Fruit fly (Drosophila melanogaster): ENCODE data around the gene Eip74EF.
A peak's percentile ranks its signal among the peaks of the same experiment; 100 is the strongest.

The Eip74EF gene

dm6 chr3L:17576093-17576885 is 42.8 kb downstream of the Eip74EF start (continued):
- 0 out of 3 replicates have a peak, but pooled peaks have one; percentile 31 for TF ChIP-seq CG34224 (GFP tag; IDR thresholded peaks at IDR 0.05; ENCODE audit: partially characterized antibody)
- no peak for TF ChIP-seq yki (optimal IDR thresholded peaks at IDR 0.05)
- no peak for TF ChIP-seq Nf-YB (GFP tag; optimal IDR thresholded peaks at IDR 0.05)
- TF ChIP-seq otp (GFP tag; IDR thresholded peaks at IDR 0.05), result no peak
- no peak for TF ChIP-seq prd (optimal IDR thresholded peaks at IDR 0.05)
- TF ChIP-seq prd (GFP tag; IDR thresholded peaks at IDR 0.05), result no peak
- no peak for TF ChIP-seq CG17802 (tag; optimal IDR thresholded peaks at IDR 0.05)
- TF ChIP-seq CG12299 (tag; optimal IDR thresholded peaks at IDR 0.05), result no peak
- no peak for TF ChIP-seq D19B (GFP tag; optimal IDR thresholded peaks at IDR 0.05)
- no peak for TF ChIP-seq tx (GFP tag; optimal IDR thresholded peaks at IDR 0.05)
- TF ChIP-seq Nf-YA (GFP tag; IDR thresholded peaks at IDR 0.05), result no peak
- no peak for TF ChIP-seq aop (GFP tag; IDR thresholded peaks at IDR 0.05)
- TF ChIP-seq tio (GFP tag; optimal IDR thresholded peaks at IDR 0.05), result no peak
- no peak for TF ChIP-seq caup (GFP tag; optimal IDR thresholded peaks at IDR 0.05; ENCODE audit: severe bottlenecking)
- TF ChIP-seq Vsx1 (GFP tag; optimal IDR thresholded peaks at IDR 0.05), result no peak
- no peak for TF ChIP-seq hbn (GFP tag; IDR thresholded peaks at IDR 0.05; ENCODE audit: partially characterized antibody)
- peak; percentile 61; the same call in 1 of the 2 replicates for TF ChIP-seq sna (GFP tag; IDR thresholded peaks at IDR 0.05; ENCODE audit: partially characterized antibody)
- TF ChIP-seq gro (GFP tag; optimal IDR thresholded peaks at IDR 0.05), result no peak
- no peak for TF ChIP-seq CG6654 (GFP tag; optimal IDR thresholded peaks at IDR 0.05)
- TF ChIP-seq sima (GFP tag; optimal IDR thresholded peaks at IDR 0.05), result no peak
- TF ChIP-seq pnt (GFP tag; optimal IDR thresholded peaks at IDR 0.05), result no peak
- TF ChIP-seq Deaf1 (tag; optimal IDR thresholded peaks at IDR 0.05), result peak; percentile 52
- TF ChIP-seq Bgb (GFP tag; IDR thresholded peaks at IDR 0.05; ENCODE audit: partially characterized antibody), result no peak
- TF ChIP-seq CG2889 (GFP tag; IDR thresholded peaks at IDR 0.05), result no peak
- TF ChIP-seq CG10321 (GFP tag; IDR thresholded peaks at IDR 0.05), result no peak
- TF ChIP-seq ash1 (GFP tag; optimal IDR thresholded peaks at IDR 0.05), result no peak
- no peak for TF ChIP-seq CG8089 (GFP tag; optimal IDR thresholded peaks at IDR 0.05)
- TF ChIP-seq Ssrp (tag; optimal IDR thresholded peaks at IDR 0.05), result no peak
- no peak for TF ChIP-seq CkIIα-i1 (GFP tag; IDR thresholded peaks at IDR 0.05)
- no peak for TF ChIP-seq CG13894 (tag; optimal IDR thresholded peaks at IDR 0.05)
- TF ChIP-seq CG14014 (GFP tag; IDR thresholded peaks at IDR 0.05), result no peak
- TF ChIP-seq CG7357 (GFP tag; IDR thresholded peaks at IDR 0.05), result no peak
- peak; percentile 95 for TF ChIP-seq CG8478 (optimal IDR thresholded peaks at IDR 0.05)
- no peak for TF ChIP-seq tup (GFP tag; optimal IDR thresholded peaks at IDR 0.05)
- TF ChIP-seq exex (tag; optimal IDR thresholded peaks at IDR 0.05), result no peak
- TF ChIP-seq CG42726 (GFP tag; IDR thresholded peaks at IDR 0.05; ENCODE audit: partially characterized antibody), result no peak
- no peak for TF ChIP-seq CG3281 (GFP tag; optimal IDR thresholded peaks at IDR 0.05)
- no peak for TF ChIP-seq CG10366 (GFP tag; IDR thresholded peaks at IDR 0.05)
- no peak for TF ChIP-seq CG32767 (GFP tag; IDR thresholded peaks at IDR 0.05)
- peak; percentile 24 for TF ChIP-seq CG2116 (GFP tag; optimal IDR thresholded peaks at IDR 0.05)
- peak; percentile 69 for TF ChIP-seq Jarid2 (GFP tag; optimal IDR thresholded peaks at IDR 0.05)
- TF ChIP-seq CG8281 (tag; optimal IDR thresholded peaks at IDR 0.05), result peak; percentile 49
- no peak for TF ChIP-seq CG14441 (GFP tag; IDR thresholded peaks at IDR 0.05)
- TF ChIP-seq da (GFP tag; optimal IDR thresholded peaks at IDR 0.05), result no peak
- no peak for TF ChIP-seq CG4730 (GFP tag; IDR thresholded peaks at IDR 0.05)
- TF ChIP-seq tgo (GFP tag; IDR thresholded peaks at IDR 0.05), result no peak
- TF ChIP-seq YL-1 (GFP tag; optimal IDR thresholded peaks at IDR 0.05), result no peak
- TF ChIP-seq Dfd (GFP tag; optimal IDR thresholded peaks at IDR 0.05), result no peak
- peak; percentile 41 for TF ChIP-seq kni (GFP tag; optimal IDR thresholded peaks at IDR 0.05)
- no peak for TF ChIP-seq CG18262 (tag; optimal IDR thresholded peaks at IDR 0.05)
- no peak for TF ChIP-seq CG8765 (GFP tag; IDR thresholded peaks at IDR 0.05)
